Worm (Caenorhabditis elegans) whole organism, L2 larva: ENCODE data around the gene zzz-1.

ENCODE experiments used
- alr-1 ChIP-seq: fragments of 150-350 bp; optimal IDR thresholded peaks from 2 replicates; lab custom pipeline; 2014; ENCODE audit warnings: missing biosample characterization, missing genetic modification characterization
- aly-2 ChIP-seq: fragments of 150-350 bp; optimal IDR thresholded peaks from 2 replicates; lab custom pipeline; 2014; ENCODE audit warnings: missing biosample characterization, missing genetic modification characterization
- ceh-16 ChIP-seq: fragments of 150-350 bp; optimal IDR thresholded peaks from 2 replicates; lab custom pipeline; 2014; ENCODE audit warnings: missing biosample characterization, missing genetic modification characterization
- elt-3 ChIP-seq: sonication (generic microtip); optimal IDR thresholded peaks from 2 replicates; lab custom pipeline; 2017; ENCODE audit warnings: missing biosample characterization, missing genetic modification characterization
- gmeb-1 ChIP-seq: fragments of 150-350 bp; optimal IDR thresholded peaks from 2 replicates; lab custom pipeline; 2014; ENCODE audit warnings: missing biosample characterization, missing genetic modification characterization
- nhr-6 ChIP-seq: fragments of 150-350 bp; optimal IDR thresholded peaks from 2 replicates; lab custom pipeline; 2014; ENCODE audit warnings: missing biosample characterization, missing genetic modification characterization
- ztf-11 ChIP-seq: sonication (generic microtip); optimal IDR thresholded peaks from 2 replicates; lab custom pipeline; 2017; ENCODE audit warnings: missing biosample characterization, missing genetic modification characterization

ce11 chrV:10887564-10887963, 21.4 kb downstream of the zzz-1 start:
- TF ChIP-seq gmeb-1 (tag; lab: Kevin White, UChicago), result no peak
- TF ChIP-seq nhr-6 (tag; lab: Kevin White, UChicago), result no peak
- no peak for TF ChIP-seq elt-3 (tag; lab: Kevin White, UChicago)
- no peak for TF ChIP-seq ztf-11 (tag; lab: Kevin White, UChicago)
- no peak for TF ChIP-seq aly-2
- no peak for TF ChIP-seq ceh-16 (tag; lab: Kevin White, UChicago)
- no peak for TF ChIP-seq alr-1 (tag; lab: Kevin White, UChicago)
